Worm (Caenorhabditis elegans) whole organism, L3 larva: ENCODE measurements around the gene sea-1.

Source experiments
- nhr-237 ChIP-seq: fragments of 150-350 bp; optimal IDR thresholded peaks from 2 replicates; lab custom pipeline; 2014; ENCODE audit warnings: missing biosample characterization, missing genetic modification characterization
- nhr-28 ChIP-seq: fragments of 150-350 bp; optimal IDR thresholded peaks from 2 replicates; lab custom pipeline; 2014; ENCODE audit warnings: missing biosample characterization, missing genetic modification characterization
- sea-2 ChIP-seq: fragments of 150-350 bp; sonication (generic microtip); optimal IDR thresholded peaks from 4 replicates; lab custom pipeline; 2014; ENCODE audit warnings: missing biosample characterization, missing genetic modification reagents, missing genetic modification characterization
- ztf-11 ChIP-seq: fragments of 150-350 bp; optimal IDR thresholded peaks from 2 replicates; lab custom pipeline; 2014; ENCODE audit warnings: missing biosample characterization, missing genetic modification characterization

- no peak for TF ChIP-seq ztf-11 (tag; lab: Kevin White, UChicago)
- no peak for TF ChIP-seq nhr-28
- no peak for TF ChIP-seq sea-2 (GFP tag; lab: Kevin White, UChicago)
- no peak for TF ChIP-seq nhr-237 (tag; lab: Kevin White, UChicago)
Measured at ce11 chrII:3630810-3631209, 42.6 kb downstream of the sea-1 start, which contains the start of gene M151.2.
